Worm (Caenorhabditis elegans): Measurements from ENCODE around the gene lgc-12.

ce11 chrIII:7535347-7535746 is 26.6 kb upstream of the lgc-12 start:
- TF ChIP-seq snpc-3.4 (tag; optimal IDR thresholded peaks at IDR 0.05) (no peak), lin-26 (GFP tag; IDR thresholded peaks at IDR 0.05) (no peak), dox-1 (GFP tag; IDR thresholded peaks at IDR 0.05) (no peak), ztf-6 (GFP tag; IDR thresholded peaks at IDR 0.05) (no peak), T07F8.4 (tag; optimal IDR thresholded peaks at IDR 0.05) (no peak), repo-1 (tag; optimal IDR thresholded peaks at IDR 0.05) (no peak), aptf-3 (GFP tag; IDR thresholded peaks at IDR 0.05) (no peak), ztf-3 (GFP tag; optimal IDR thresholded peaks at IDR 0.05) (no peak)
